Worm (Caenorhabditis elegans) whole organism, L1 larva: Measurements from ENCODE around the gene K01B6.4.

Experiments
- C16A3.4 ChIP-seq: fragments of 150-350 bp; optimal IDR thresholded peaks from 2 replicates; lab custom pipeline; 2014; ENCODE audit warnings: missing biosample characterization, missing genetic modification characterization
- C34B4.2 ChIP-seq: sonication (generic microtip); optimal IDR thresholded peaks from 2 replicates; lab custom pipeline; 2017; ENCODE audit warnings: mild to moderate bottlenecking, missing genetic modification characterization, missing compliant biosample characterization
- aly-2 ChIP-seq: fragments of 150-350 bp; optimal IDR thresholded peaks from 2 replicates; lab custom pipeline; 2014; ENCODE audit warnings: missing biosample characterization, missing genetic modification characterization
- ceh-63 ChIP-seq: fragments of 200-800 bp; sonication (Bioruptor generic); optimal IDR thresholded peaks from 2 replicates; lab custom pipeline; 2018; ENCODE audit warnings: mild to moderate bottlenecking, missing genetic modification characterization, missing compliant biosample characterization
- ceh-8 ChIP-seq: fragments of 200-800 bp; sonication (Bioruptor generic); optimal IDR thresholded peaks from 2 replicates; lab custom pipeline; 2018; ENCODE audit warnings: mild to moderate bottlenecking, missing genetic modification characterization, moderate library complexity, missing compliant biosample characterization
- ceh-82 ChIP-seq, 3 experiments: fragments of 150-350 bp in 1 of 3; sonication (generic microtip) in 2 of 3; optimal IDR thresholded peaks; 2 replicates each; lab custom pipeline; 2014 to 2017; ENCODE audit warnings: missing biosample characterization in 3 of 3, missing genetic modification characterization in 3 of 3
- dpl-1 ChIP-seq, 3 experiments: fragments of 150-350 bp in 2 of 3; sonication (generic microtip) in 1 of 3; optimal IDR thresholded peaks; 2 replicates each; lab custom pipeline; 2014 to 2017; ENCODE audit warnings: missing biosample characterization in 3 of 3, missing genetic modification characterization in 3 of 3, missing genetic modification reagents in 3 of 3
- efl-1 ChIP-seq, 4 experiments: fragments of 150-350 bp; optimal IDR thresholded peaks in 3 of 4; peaks in 1 of 4; 1 replicate in 1 of 4; 2 replicates in 3 of 4; lab custom pipeline; 2014; ENCODE audit warnings: missing biosample characterization in 2 of 4, missing genetic modification characterization in 2 of 4, missing genetic modification reagents in 2 of 4
- elt-2 ChIP-seq: sonication (generic microtip); optimal IDR thresholded peaks from 2 replicates; lab custom pipeline; 2016; ENCODE audit warnings: missing genetic modification characterization, mild to moderate bottlenecking, inconsistent platforms, missing compliant biosample characterization, missing genetic modification reagents
- elt-3 ChIP-seq, 6 experiments: fragments of 150-350 bp in 1 of 6; sonication (generic microtip); optimal IDR thresholded peaks; 2 replicates each; lab custom pipeline; 2017 to 2018; ENCODE audit warnings: missing biosample characterization in 6 of 6, missing genetic modification characterization in 6 of 6, inconsistent platforms in 1 of 6
- ets-5 ChIP-seq: fragments of 200-800 bp; sonication (Bioruptor generic); IDR thresholded peaks from 2 replicates; pipeline ENCODE4 v1.3.6; 2022; ENCODE audit warnings: missing genetic modification characterization, missing compliant biosample characterization
- irx-1 ChIP-seq: sonication (generic microtip); optimal IDR thresholded peaks from 2 replicates; lab custom pipeline; 2016; ENCODE audit warnings: missing genetic modification characterization, missing compliant biosample characterization
- isw-1 ChIP-seq: fragments of 200-800 bp; sonication (Bioruptor generic); IDR thresholded peaks from 2 replicates; pipeline ENCODE4 v1.3.6; 2022; ENCODE audit warnings: missing genetic modification characterization, missing compliant biosample characterization
- lin-14 ChIP-seq: fragments of 200-800 bp; sonication (Bioruptor generic); optimal IDR thresholded peaks from 2 replicates; lab custom pipeline; 2018; ENCODE audit warnings: mild to moderate bottlenecking, missing genetic modification characterization, moderate library complexity, missing compliant biosample characterization
- lin-39 ChIP-seq: fragments of 150-350 bp; optimal IDR thresholded peaks from 2 replicates; lab custom pipeline; 2014; ENCODE audit warnings: missing biosample characterization, missing genetic modification reagents, missing genetic modification characterization
- lsy-2 ChIP-seq, 2 experiments: fragments of 150-350 bp; optimal IDR thresholded peaks; 2 replicates each; lab custom pipeline; 2014; ENCODE audit warnings: missing biosample characterization in 2 of 2, missing genetic modification characterization in 2 of 2
- mef-2 ChIP-seq: fragments of 150-350 bp; optimal IDR thresholded peaks from 2 replicates; lab custom pipeline; 2014; ENCODE audit warnings: missing biosample characterization, missing genetic modification characterization
- nhr-12 ChIP-seq: sonication (generic microtip); optimal IDR thresholded peaks from 2 replicates; lab custom pipeline; 2017; ENCODE audit warnings: missing biosample characterization, missing genetic modification characterization
- nhr-19 ChIP-seq: fragments of 200-800 bp; sonication (Bioruptor generic); conservative IDR thresholded peaks from 2 replicates; pipeline ENCODE4 v1.3.6; 2022; ENCODE audit warnings: missing genetic modification characterization, missing compliant biosample characterization
- nhr-47 ChIP-seq: sonication (generic microtip); optimal IDR thresholded peaks from 2 replicates; lab custom pipeline; 2016; ENCODE audit warnings: mild to moderate bottlenecking, missing genetic modification characterization, moderate library complexity, missing compliant biosample characterization
- nhr-71 ChIP-seq: sonication (generic microtip); optimal IDR thresholded peaks from 2 replicates; lab custom pipeline; 2016; ENCODE audit warnings: mild to moderate bottlenecking, missing genetic modification characterization, moderate library complexity, missing compliant biosample characterization
- nhr-90 ChIP-seq: sonication (generic microtip); optimal IDR thresholded peaks from 2 replicates; lab custom pipeline; 2016; ENCODE audit warnings: mild to moderate bottlenecking, missing genetic modification characterization, missing compliant biosample characterization; ENCODE audit not compliant: poor library complexity
- pag-3 ChIP-seq: sonication (generic microtip); optimal IDR thresholded peaks from 2 replicates; lab custom pipeline; 2017; ENCODE audit warnings: missing genetic modification characterization, mild to moderate bottlenecking, missing compliant biosample characterization, antibody characterized with exemption, borderline replicate concordance; ENCODE audit not compliant: insufficient read depth
- pqm-1 ChIP-seq: sonication (generic microtip); optimal IDR thresholded peaks from 3 replicates; lab custom pipeline; 2017; ENCODE audit warnings: missing biosample characterization, missing genetic modification characterization
- rnt-1 ChIP-seq: sonication (generic microtip); optimal IDR thresholded peaks from 2 replicates; lab custom pipeline; 2016; ENCODE audit warnings: mild to moderate bottlenecking, missing genetic modification characterization, moderate library complexity, missing compliant biosample characterization
- skn-1 ChIP-seq: fragments of 150-350 bp; optimal IDR thresholded peaks from 2 replicates; lab custom pipeline; 2014; ENCODE audit warnings: missing biosample characterization, missing genetic modification characterization
- snu-23 ChIP-seq: sonication (generic microtip); optimal IDR thresholded peaks from 2 replicates; lab custom pipeline; 2016; ENCODE audit warnings: missing genetic modification characterization, missing compliant biosample characterization
- sox-4 ChIP-seq: sonication (generic microtip); optimal IDR thresholded peaks from 2 replicates; lab custom pipeline; 2016; ENCODE audit warnings: missing genetic modification characterization, missing compliant biosample characterization
- sup-37 ChIP-seq: fragments of 200-800 bp; sonication (Bioruptor generic); optimal IDR thresholded peaks from 2 replicates; lab custom pipeline; 2018; ENCODE audit warnings: mild to moderate bottlenecking, missing genetic modification characterization, missing compliant biosample characterization
- unc-62 ChIP-seq: fragments of 150-350 bp; optimal IDR thresholded peaks from 2 replicates; lab custom pipeline; 2014; ENCODE audit warnings: missing biosample characterization, missing genetic modification reagents, missing genetic modification characterization
- unc-98 ChIP-seq: fragments of 200-800 bp; sonication (Bioruptor generic); IDR thresholded peaks from 2 replicates; pipeline ENCODE4 v1.3.6; 2022; ENCODE audit warnings: missing genetic modification characterization, missing compliant biosample characterization
- zag-1 ChIP-seq: fragments of 150-350 bp; optimal IDR thresholded peaks from 2 replicates; lab custom pipeline; 2014; ENCODE audit warnings: missing biosample characterization, missing genetic modification characterization
- ztf-4 ChIP-seq: fragments of 150-350 bp; optimal IDR thresholded peaks from 2 replicates; lab custom pipeline; 2014; ENCODE audit warnings: missing biosample characterization, missing genetic modification characterization

Gene K01B6.4

ce11 chrIII:9297345-9297744 lies at the start of gene K01B6.4:
Gene K01B6.4 (minus strand): TSS chrIII:9297445.
- TF ChIP-seq elt-3 (tag; optimal IDR thresholded peaks at IDR 0.05; lab: Kevin White, UChicago) = no peak
- TF ChIP-seq efl-1 (optimal IDR thresholded peaks at IDR 0.05; lab: Kevin White, UChicago) = no peak
- peak in 1 of 2 experiments; percentile 34 for TF ChIP-seq efl-1 (GFP tag; optimal IDR thresholded peaks at IDR 0.05 in 1 of 2; lab: Kevin White, UChicago)

- TF ChIP-seq lsy-2 (tag; optimal IDR thresholded peaks at IDR 0.05; lab: Kevin White, UChicago) (peak in 1 of 2 experiments; percentile 20), lin-14 (peak; percentile 15), ceh-8 (GFP tag; lab: Kevin White, UChicago) (no peak), rnt-1 (tag; lab: Kevin White, UChicago) (peak; percentile 47), mef-2 (no peak), C16A3.4 (tag; lab: Kevin White, UChicago) (no peak), unc-62 (GFP tag; lab: Kevin White, UChicago) (no peak), nhr-71 (peak; percentile 30), pqm-1 (tag; lab: Kevin White, UChicago) (no peak), sup-37 (GFP tag; lab: Kevin White, UChicago) (no peak), zag-1 (no peak)
These were observed 49.5 kb upstream of the K01B6.4 start for ce11 chrIII:9346722-9347121.

DNA sequence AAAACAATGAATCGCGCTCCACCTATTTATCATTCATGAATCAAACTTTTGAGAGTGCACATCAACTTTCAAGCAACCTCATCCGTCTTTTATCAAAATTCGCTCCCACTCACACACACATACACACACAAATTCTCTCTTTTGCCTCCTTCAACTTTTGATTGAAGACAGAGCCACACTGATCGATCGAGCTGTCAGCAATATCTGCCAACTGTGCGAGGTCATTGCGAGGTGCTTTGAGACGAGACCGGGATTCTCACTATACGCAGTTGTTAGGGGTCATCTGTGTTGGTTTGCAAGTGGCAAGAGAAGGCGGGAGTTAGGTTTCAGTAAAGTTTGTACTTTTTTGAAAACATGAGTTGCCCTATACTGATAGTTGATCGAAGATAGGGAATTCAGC lies 48.9 kb upstream of the K01B6.4 start:
- no peak for TF ChIP-seq efl-1 (optimal IDR thresholded peaks at IDR 0.05; lab: Kevin White, UChicago)
- TF ChIP-seq efl-1 (GFP tag; optimal IDR thresholded peaks at IDR 0.05 in 1 of 2; lab: Kevin White, UChicago) = no peak
- TF ChIP-seq ceh-82 (tag; optimal IDR thresholded peaks at IDR 0.05; lab: Kevin White, UChicago) = no peak
- TF ChIP-seq nhr-71 = peak; percentile 26
- TF ChIP-seq pag-3 (tag; lab: Kevin White, UChicago) = peak; percentile 73
- no peak for TF ChIP-seq ets-5
- TF ChIP-seq lin-39 (tag; lab: Kevin White, UChicago) = no peak
- TF ChIP-seq rnt-1 (tag; lab: Kevin White, UChicago) = peak; percentile 64
- peak; percentile 0 for TF ChIP-seq snu-23 (GFP tag; lab: Kevin White, UChicago)
- TF ChIP-seq lin-14 = peak; percentile 51
- TF ChIP-seq nhr-19 (GFP tag; lab: Robert Waterston, UW) = no peak
- peak in 1 of 2 experiments; percentile 9 for TF ChIP-seq lsy-2 (tag; optimal IDR thresholded peaks at IDR 0.05; lab: Kevin White, UChicago)

DNA sequence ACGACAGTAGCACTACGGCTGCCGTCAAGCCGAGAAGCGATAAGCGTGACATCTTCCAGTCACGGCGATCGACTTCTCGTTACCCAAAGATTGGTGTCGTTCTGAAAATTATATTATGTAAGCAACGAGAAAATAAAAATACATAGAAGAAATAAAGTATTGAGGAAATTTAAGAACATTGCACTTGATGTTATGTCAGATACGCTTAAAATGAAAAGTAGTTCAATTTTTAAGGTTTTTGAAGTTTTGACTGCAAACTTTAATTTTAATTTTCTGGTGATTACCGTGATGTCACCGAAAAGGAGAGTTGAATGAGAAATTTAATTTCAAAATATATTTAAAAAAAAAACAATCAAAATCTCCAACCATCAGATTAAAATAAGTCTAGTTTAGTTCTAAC lies 47.1 kb upstream of the K01B6.4 start, which contains the start of gene emb-9:
Gene emb-9 (minus strand): TSS at position 101 of the 400 bp plus-strand sequence.
- TF ChIP-seq unc-98 (GFP tag; lab: Robert Waterston, UW) = no peak
- TF ChIP-seq nhr-12 (tag; lab: Kevin White, UChicago) = no peak
- TF ChIP-seq ztf-4 = no peak
- TF ChIP-seq irx-1 (tag; lab: Kevin White, UChicago) = no peak
- TF ChIP-seq sox-4 = no peak
- TF ChIP-seq nhr-90 (tag; lab: Kevin White, UChicago) = no peak
- TF ChIP-seq elt-2 (tag; lab: Kevin White, UChicago) = no peak
- no peak for TF ChIP-seq nhr-47 (tag; lab: Kevin White, UChicago)
- TF ChIP-seq snu-23 (GFP tag; lab: Kevin White, UChicago) = no peak
- no peak for TF ChIP-seq nhr-71
- no peak for TF ChIP-seq unc-62 (GFP tag; lab: Kevin White, UChicago)
- TF ChIP-seq C34B4.2 = no peak
- no peak for TF ChIP-seq isw-1 (GFP tag; lab: Robert Waterston, UW)
- TF ChIP-seq, all 84 proteins: peak for 0

ce11 chrIII:9340025-9340424 lies 42.8 kb upstream of the K01B6.4 start:
- no peak for TF ChIP-seq ceh-63 (GFP tag; lab: Kevin White, UChicago)

DNA sequence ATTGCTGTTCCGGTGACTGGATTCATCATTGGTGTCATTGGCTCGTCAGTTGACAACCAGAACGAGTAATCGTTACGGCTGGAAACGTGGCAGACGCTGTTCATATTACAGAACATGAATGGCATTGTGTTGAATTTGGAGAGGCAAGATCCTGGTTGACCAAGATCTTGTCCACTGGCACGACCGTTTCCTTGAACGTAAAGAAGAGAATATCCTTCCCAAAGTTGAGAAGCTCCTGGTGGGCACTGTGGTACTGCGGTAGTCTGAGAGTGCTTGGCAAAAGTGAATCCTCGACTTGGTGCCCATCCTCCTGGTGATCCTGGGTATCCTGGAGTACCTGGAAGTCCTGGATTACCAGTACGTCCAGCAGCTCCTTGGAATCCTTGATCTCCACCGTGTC lies 40.7 kb upstream of the K01B6.4 start:
- TF ChIP-seq aly-2 (tag; lab: Kevin White, UChicago) (no peak), dpl-1 (GFP tag; optimal IDR thresholded peaks at IDR 0.05; lab: Kevin White, UChicago) (no peak), unc-62 (GFP tag; lab: Kevin White, UChicago) (no peak), efl-1 (optimal IDR thresholded peaks at IDR 0.05; lab: Kevin White, UChicago) (no peak), efl-1 (GFP tag; optimal IDR thresholded peaks at IDR 0.05 in 1 of 2; lab: Kevin White, UChicago) (peak in 1 of 2 experiments; percentile 85), skn-1 (tag; lab: Kevin White, UChicago) (no peak)
